Fruit fly (Drosophila melanogaster): Measurements from ENCODE around the gene Abl.

The Abl gene

DNA sequence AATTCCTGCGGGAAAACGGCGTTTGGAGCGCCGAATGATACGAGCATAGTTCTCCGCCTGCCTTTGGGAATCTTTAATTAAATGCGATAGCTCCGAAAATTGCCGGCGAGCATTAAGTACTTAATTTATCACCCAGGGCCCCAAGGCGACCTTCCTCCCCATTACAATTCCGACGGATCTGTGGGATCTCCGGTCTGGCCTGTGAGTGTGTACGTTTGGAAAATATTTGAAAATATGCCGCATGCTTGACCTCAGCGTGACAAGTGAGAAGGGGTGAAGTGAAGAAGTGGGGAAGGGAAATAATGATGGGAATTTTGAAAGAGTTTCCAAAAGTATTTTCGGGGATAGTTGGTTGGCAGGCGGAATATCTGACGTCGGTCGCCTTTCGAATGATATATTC, 78.2 kb downstream of the Abl start:
- no peak for TF ChIP-seq psq (optimal IDR thresholded peaks at IDR 0.05)
- no peak for TF ChIP-seq h (optimal IDR thresholded peaks at IDR 0.05)

DNA sequence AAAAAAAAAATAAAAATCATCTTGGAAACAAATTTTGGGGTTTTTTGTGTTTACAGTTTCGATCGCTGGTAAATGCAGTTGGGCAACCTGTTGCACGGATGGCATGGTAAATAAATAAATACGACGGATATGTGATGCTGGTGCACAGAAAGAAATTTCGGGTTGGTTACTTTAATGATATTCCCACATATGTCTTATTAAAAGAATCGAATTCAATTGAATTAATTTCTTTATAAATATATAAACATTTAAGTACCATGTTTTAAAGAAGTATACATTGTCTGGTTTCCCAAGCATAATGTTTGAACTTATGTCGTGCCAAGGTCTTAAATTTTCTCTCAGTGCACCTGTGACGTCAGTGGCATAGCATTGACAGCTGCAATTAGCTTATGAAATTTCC, 80.2 kb downstream of the Abl start:
- no peak for TF ChIP-seq insv (optimal IDR thresholded peaks at IDR 0.05)
- no peak for TF ChIP-seq ttk (optimal IDR thresholded peaks at IDR 0.05)
- TF ChIP-seq psq (optimal IDR thresholded peaks at IDR 0.05): no peak
- TF ChIP-seq Sin3A (optimal IDR thresholded peaks at IDR 0.05): no peak
- no peak for TF ChIP-seq h (optimal IDR thresholded peaks at IDR 0.05)
- no peak for TF ChIP-seq Myc (optimal IDR thresholded peaks at IDR 0.05)

dm6 chr3L:16566700-16567221, 80.9 kb downstream of the Abl start, which contains the start of gene UQCR-6.4L:
Gene UQCR-6.4L (plus strand): TSS chr3L:16566750.
- no peak for TF ChIP-seq insv (optimal IDR thresholded peaks at IDR 0.05)
- TF ChIP-seq Sin3A (optimal IDR thresholded peaks at IDR 0.05): no peak
- TF ChIP-seq Myc (optimal IDR thresholded peaks at IDR 0.05): no peak
- TF ChIP-seq ttk (optimal IDR thresholded peaks at IDR 0.05): no peak
- no peak for TF ChIP-seq psq (optimal IDR thresholded peaks at IDR 0.05)
- no peak for TF ChIP-seq h (optimal IDR thresholded peaks at IDR 0.05)

- TF ChIP-seq Sin3A (optimal IDR thresholded peaks at IDR 0.05) (no peak), insv (optimal IDR thresholded peaks at IDR 0.05) (no peak), psq (optimal IDR thresholded peaks at IDR 0.05) (no peak), Myc (optimal IDR thresholded peaks at IDR 0.05) (no peak), h (optimal IDR thresholded peaks at IDR 0.05) (no peak), ttk (optimal IDR thresholded peaks at IDR 0.05) (no peak)
Observed at dm6 chr3L:16566093-16566492, 81.6 kb downstream of the Abl start.
